Worm (Caenorhabditis elegans) whole organism, midembryonic: Measurements from ENCODE around the gene col-121.
A peak's percentile ranks its signal among the peaks of the same experiment; 100 is the strongest.

Source experiments
- T22C8.4 ChIP-seq: fragments of 200-800 bp; sonication (Bioruptor generic); IDR thresholded peaks from 2 replicates; pipeline ENCODE4 v1.3.6; 2022; ENCODE audit warnings: missing genetic modification characterization, missing compliant biosample characterization
- cog-1 ChIP-seq: sonication (generic microtip); optimal IDR thresholded peaks from 2 replicates; lab custom pipeline; 2016; ENCODE audit warnings: missing genetic modification characterization, missing compliant biosample characterization
- flt-1 ChIP-seq: fragments of 200-800 bp; sonication (Bioruptor generic); IDR thresholded peaks from 2 replicates; pipeline ENCODE4 v1.3.6; 2022; ENCODE audit warnings: missing genetic modification characterization, missing compliant biosample characterization
- klf-2 ChIP-seq: fragments of 200-800 bp; sonication (Bioruptor generic); conservative IDR thresholded peaks from 2 replicates; pipeline ENCODE4 v1.3.6; 2022; ENCODE audit warnings: missing genetic modification reagents, missing genetic modification characterization, missing compliant biosample characterization
- med-1 ChIP-seq: sonication (generic microtip); optimal IDR thresholded peaks from 2 replicates; lab custom pipeline; 2017; ENCODE audit warnings: missing genetic modification characterization, mild to moderate bottlenecking, missing compliant biosample characterization, antibody characterized with exemption, missing genetic modification reagents; ENCODE audit not compliant: insufficient read depth
- ref-1 ChIP-seq: fragments of 200-800 bp; sonication (Bioruptor generic); conservative IDR thresholded peaks from 2 replicates; pipeline ENCODE4 v1.3.6; 2022; ENCODE audit warnings: missing genetic modification reagents, missing genetic modification characterization, missing compliant biosample characterization
- tab-1 ChIP-seq: fragments of 200-800 bp; sonication (Bioruptor generic); IDR thresholded peaks from 2 replicates; pipeline ENCODE4 v1.3.6; 2022; ENCODE audit warnings: missing genetic modification characterization, missing compliant biosample characterization
- ztf-23 ChIP-seq: fragments of 200-800 bp; sonication (Bioruptor generic); IDR thresholded peaks from 2 replicates; pipeline ENCODE4 v1.3.6; 2022; ENCODE audit warnings: missing genetic modification reagents, missing genetic modification characterization, missing compliant biosample characterization
- ztf-29 ChIP-seq: fragments of 200-800 bp; sonication (Bioruptor generic); IDR thresholded peaks from 2 replicates; pipeline ENCODE4 v1.3.6; 2022; ENCODE audit warnings: missing genetic modification reagents, missing genetic modification characterization, missing compliant biosample characterization

Gene col-121

DNA sequence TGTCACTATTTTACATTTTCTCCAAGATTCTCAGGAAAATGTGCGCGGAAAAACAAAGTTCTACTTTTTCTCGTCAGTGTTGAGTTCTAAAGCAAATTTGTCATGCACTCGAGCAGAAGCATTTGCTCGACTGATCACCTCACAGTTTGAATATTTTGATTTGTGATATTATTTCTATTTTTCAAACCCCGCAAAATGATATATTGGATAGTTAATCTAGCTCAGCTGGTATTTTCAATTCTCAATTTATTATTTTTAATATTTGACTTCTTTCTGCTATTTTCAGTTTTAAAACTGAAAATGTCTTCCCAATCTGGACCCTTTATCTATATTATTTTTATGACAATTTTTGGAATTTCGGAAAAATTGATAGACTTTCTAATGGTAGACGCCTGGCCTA, 27.1 kb upstream of the col-121 start, which contains the start of gene srxa-2:
Gene srxa-2, plus strand, starts transcription at position 301 of the 400 bp plus-strand sequence.
- TF ChIP-seq ref-1 (GFP tag; lab: Robert Waterston, UW) (no peak), med-1 (GFP tag; lab: Kevin White, UChicago) (no peak), flt-1 (no peak), T22C8.4 (no peak), klf-2 (GFP tag; lab: Robert Waterston, UW) (no peak), ztf-29 (GFP tag; lab: Robert Waterston, UW) (no peak), cog-1 (tag; lab: Kevin White, UChicago) (no peak), tab-1 (GFP tag; lab: Robert Waterston, UW) (no peak), ztf-23 (GFP tag; lab: Robert Waterston, UW) (no peak)

DNA sequence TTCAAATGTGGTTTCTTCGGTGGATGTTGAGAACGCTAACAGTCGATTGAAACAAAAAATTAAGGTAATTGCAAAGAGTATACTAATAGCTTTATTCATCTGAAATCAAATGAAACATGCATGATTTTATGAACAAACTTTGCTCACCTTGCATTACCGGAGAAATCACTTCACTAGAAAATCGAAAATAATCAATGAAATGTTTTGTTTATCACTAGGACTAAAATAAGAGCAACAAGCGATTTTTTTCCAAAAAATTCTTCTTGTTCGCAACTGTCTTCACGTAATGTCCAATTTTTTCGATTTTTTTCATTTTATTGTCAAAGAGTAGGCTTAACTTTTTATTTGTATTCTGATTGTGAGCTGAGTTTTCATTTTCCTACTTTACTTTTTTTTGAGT, 26.4 kb upstream of the col-121 start, which contains the start of gene F56D5.9:
Gene F56D5.9, minus strand, starts transcription at position 101 of the 400 bp plus-strand sequence.
- TF ChIP-seq med-1 (GFP tag; lab: Kevin White, UChicago) (no peak), klf-2 (GFP tag; lab: Robert Waterston, UW) (no peak)

DNA sequence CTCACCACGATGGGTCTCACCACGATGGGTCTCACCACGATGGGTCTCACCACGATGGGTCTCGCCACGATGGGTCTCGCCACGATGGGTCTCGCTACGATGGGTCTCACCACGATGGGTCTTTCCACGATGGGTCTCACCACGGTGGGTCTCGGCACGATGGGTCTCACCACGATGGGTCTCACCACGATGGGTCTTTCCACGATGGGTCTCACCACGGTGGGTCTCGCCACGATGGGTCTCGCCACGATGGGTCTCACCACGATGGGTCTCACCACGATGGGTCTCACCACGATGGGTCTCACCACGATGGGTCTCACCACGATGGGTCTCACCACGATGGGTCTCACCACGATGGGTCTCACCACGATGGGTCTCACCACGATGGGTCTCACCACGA, 14.7 kb upstream of the col-121 start:
- TF ChIP-seq tab-1 (GFP tag; lab: Robert Waterston, UW) = 0 out of 2 replicates have a peak, but pooled peaks have one; percentile 16

DNA sequence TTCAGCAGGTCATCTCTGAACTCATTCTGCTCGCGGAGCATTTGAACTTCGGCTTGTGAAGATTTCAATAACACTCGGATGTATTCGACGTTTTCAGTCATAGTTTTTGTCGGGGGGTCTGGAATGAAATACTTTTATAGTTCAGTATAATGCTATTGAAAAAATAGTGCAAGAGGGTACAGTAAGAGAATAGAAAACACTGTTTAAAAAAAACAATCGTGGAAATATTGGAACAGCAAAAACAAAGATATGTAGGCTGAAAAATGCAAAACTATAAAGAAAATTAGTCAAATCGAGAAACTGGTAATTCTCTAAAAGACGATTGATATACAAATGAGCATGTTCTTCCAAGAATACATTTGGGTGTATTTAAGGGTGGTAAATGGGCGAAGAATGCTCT, 12.0 kb upstream of the col-121 start, which contains the start of gene F56D5.5:
Gene F56D5.5, minus strand, starts transcription at position 101 of the 400 bp plus-strand sequence.
- TF ChIP-seq ztf-29 (GFP tag; lab: Robert Waterston, UW) (no peak), flt-1 (no peak), cog-1 (tag; lab: Kevin White, UChicago) (no peak), ztf-23 (GFP tag; lab: Robert Waterston, UW) (no peak), tab-1 (GFP tag; lab: Robert Waterston, UW) (no peak)

DNA sequence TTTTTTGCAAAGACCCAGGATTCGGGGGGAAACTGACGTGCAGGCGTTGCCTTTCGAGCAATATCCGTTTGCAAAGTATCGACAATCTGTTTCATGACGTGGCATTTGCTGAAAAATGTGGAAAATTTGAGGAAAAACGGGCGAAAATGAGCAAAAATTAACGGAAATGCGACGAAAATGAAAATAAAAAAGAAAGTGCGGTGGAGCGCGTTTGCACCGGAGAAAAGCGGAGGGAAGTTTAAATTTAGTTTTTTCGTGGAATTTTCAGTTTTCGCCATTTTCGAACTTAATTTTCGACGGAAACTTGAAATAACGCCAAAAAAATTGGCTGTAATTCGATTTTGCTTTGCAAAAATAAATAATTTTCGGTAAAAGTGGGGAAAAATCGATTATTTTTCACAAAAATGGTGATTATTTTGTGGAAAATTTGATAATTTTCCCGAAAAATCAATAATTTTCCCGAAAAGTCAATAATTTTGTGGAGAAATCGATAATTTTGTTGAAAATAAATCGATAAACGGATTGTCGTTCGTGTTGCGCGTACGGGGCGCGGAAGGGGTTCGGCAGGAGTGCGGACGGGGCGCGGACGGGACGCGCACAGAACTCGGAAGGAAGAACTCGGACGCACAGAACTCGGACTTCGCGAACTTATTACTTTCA, 7.9 kb upstream of the col-121 start:
- peak; percentile 64 for TF ChIP-seq T22C8.4
- TF ChIP-seq tab-1 (GFP tag; lab: Robert Waterston, UW) = no peak

DNA sequence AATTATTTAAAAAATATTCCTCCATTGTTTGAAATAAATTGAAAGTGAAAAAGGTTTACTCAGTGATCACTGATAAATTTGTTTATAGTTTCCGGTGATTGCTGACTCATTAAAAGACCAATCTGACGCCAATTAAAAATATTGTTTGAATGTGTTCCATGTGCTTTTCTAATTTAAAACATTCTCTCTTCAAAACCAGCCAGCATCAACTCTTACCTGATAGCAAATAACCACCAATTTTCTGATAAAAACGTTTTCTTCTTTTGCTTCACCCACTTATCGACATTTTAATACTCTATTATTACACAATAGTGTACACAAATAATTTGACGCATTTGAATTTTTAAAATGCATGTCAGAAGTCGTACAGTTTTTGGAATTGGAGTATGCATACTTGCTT, 5.7 kb upstream of the col-121 start, which contains the start of gene F56D5.6:
Gene F56D5.6, plus strand, starts transcription at position 208 of the 400 bp plus-strand sequence.
- no peak for TF ChIP-seq cog-1 (tag; lab: Kevin White, UChicago)
- no peak for TF ChIP-seq flt-1
- TF ChIP-seq ztf-29 (GFP tag; lab: Robert Waterston, UW) = no peak
- TF ChIP-seq ztf-23 (GFP tag; lab: Robert Waterston, UW) = no peak
- no peak for TF ChIP-seq klf-2 (GFP tag; lab: Robert Waterston, UW)
- no peak for TF ChIP-seq med-1 (GFP tag; lab: Kevin White, UChicago)
- TF ChIP-seq ref-1 (GFP tag; lab: Robert Waterston, UW) = no peak
- TF ChIP-seq T22C8.4 = no peak
- no peak for TF ChIP-seq tab-1 (GFP tag; lab: Robert Waterston, UW)

DNA sequence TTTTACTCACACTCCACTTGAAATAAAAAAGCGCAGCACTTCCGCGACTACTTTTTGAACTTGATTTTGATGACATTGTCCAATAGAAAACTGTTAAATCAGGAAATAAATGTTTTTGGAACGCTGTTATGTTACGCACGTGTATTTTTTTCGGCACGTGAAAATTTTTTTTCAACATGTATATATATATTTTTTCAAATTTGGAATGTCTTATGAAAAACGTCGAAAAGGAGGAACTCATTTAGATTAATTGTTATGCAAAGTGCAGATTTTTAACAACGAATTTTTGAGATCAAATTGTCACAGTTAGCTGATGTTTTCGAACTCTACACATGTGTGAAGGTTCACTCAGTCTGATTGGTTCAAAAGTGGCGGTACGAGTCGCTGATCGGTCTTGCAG, 2.5 kb upstream of the col-121 start, which contains the start of gene F56D5.2:
Gene F56D5.2, minus strand, starts transcription at position 101 of the 400 bp plus-strand sequence.
- TF ChIP-seq ztf-29 (GFP tag; lab: Robert Waterston, UW) = no peak

DNA sequence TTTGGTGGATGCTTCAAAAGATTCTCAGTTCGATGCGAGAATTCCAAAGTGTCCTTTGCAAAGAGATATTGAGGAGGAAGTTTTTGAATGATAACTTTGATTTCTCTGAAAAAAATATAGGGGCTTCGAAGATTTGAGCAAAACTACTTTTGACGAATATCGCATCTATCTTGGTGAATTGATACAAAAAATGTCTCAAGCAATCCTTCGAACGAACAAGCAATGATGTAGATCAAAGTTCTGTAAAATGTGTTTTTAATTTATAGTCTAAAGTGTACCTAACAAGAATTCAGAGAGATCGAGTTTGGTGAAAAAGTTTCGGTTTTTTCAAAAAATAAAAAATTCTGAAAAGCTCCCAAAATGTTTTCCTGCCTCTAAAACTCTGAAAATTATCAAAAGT, 1.3 kb upstream of the col-121 start, which contains the start of gene F56D5.3:
Gene F56D5.3, plus strand, starts transcription at position 301 of the 400 bp plus-strand sequence.
- no peak for TF ChIP-seq flt-1
- TF ChIP-seq ztf-23 (GFP tag; lab: Robert Waterston, UW) = no peak
- TF ChIP-seq T22C8.4 = no peak
- no peak for TF ChIP-seq ref-1 (GFP tag; lab: Robert Waterston, UW)
- TF ChIP-seq klf-2 (GFP tag; lab: Robert Waterston, UW) = no peak
- TF ChIP-seq cog-1 (tag; lab: Kevin White, UChicago) = no peak
- no peak for TF ChIP-seq med-1 (GFP tag; lab: Kevin White, UChicago)
- no peak for TF ChIP-seq tab-1 (GFP tag; lab: Robert Waterston, UW)

DNA sequence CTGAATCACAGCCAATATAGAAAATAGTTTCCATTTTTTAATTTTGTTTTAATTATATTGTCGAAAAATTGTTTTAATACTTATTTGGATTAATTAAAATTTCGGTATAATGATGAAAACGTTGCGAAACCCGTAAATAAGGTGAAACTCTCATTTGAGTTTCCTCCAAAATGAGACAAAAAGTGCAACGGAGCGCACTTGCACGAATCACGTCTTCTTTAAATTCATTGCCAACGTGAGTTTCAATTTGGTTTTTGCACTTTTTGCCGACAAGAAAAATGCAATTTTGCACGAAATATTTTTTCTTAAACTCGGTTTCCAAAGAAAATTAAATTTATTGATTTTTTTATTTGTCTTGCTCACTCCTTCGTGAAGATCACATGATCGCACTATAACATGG, 10.0 kb downstream of the col-121 start, which contains the start of gene daf-15:
Gene daf-15, plus strand, starts transcription at position 171 of the 400 bp plus-strand sequence.
- no peak for TF ChIP-seq tab-1 (GFP tag; lab: Robert Waterston, UW)
- TF ChIP-seq T22C8.4 = no peak
- no peak for TF ChIP-seq ztf-29 (GFP tag; lab: Robert Waterston, UW)
- no peak for TF ChIP-seq ztf-23 (GFP tag; lab: Robert Waterston, UW)
- no peak for TF ChIP-seq med-1 (GFP tag; lab: Kevin White, UChicago)
- no peak for TF ChIP-seq ref-1 (GFP tag; lab: Robert Waterston, UW)

DNA sequence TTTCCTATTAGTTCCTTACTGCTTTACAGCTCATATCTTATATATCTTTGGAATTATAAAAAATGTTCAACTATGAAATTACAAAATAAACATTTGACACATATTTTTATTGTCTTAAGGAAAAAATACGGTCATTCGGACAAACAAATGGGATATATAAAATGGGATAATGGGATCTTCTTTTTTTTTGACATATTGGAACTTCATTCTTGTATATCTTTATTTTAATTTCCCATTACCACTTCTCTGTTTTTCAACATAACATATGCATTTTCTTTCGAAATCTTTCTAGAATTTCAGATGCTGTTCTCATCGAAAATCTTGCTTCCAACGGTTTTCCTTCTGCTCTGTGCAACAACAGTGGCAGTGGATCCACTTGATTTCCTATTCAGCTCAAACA, 11.2 kb downstream of the col-121 start, which contains the start of gene C10C5.7:
Gene C10C5.7, plus strand, starts transcription at position 301 of the 400 bp plus-strand sequence.
- TF ChIP-seq ztf-23 (GFP tag; lab: Robert Waterston, UW) (no peak), ztf-29 (GFP tag; lab: Robert Waterston, UW) (no peak), T22C8.4 (no peak), flt-1 (no peak), med-1 (GFP tag; lab: Kevin White, UChicago) (no peak), cog-1 (tag; lab: Kevin White, UChicago) (no peak), klf-2 (GFP tag; lab: Robert Waterston, UW) (no peak), tab-1 (GFP tag; lab: Robert Waterston, UW) (no peak), ref-1 (GFP tag; lab: Robert Waterston, UW) (no peak)
